Fruit fly (Drosophila melanogaster) whole organism, embryonic: ENCODE data around the gene Spn28Db.

ENCODE experiments used
- Aef1 ChIP-seq: fragments of 200-800 bp; sonication (Bioruptor generic); IDR thresholded peaks from 3 replicates; pipeline ENCODE4 v1.3.6; 2022; ENCODE audit warnings: missing biosample characterization, missing genetic modification characterization
- Atf3 ChIP-seq: fragments of 200-800 bp; sonication (Bioruptor generic); optimal IDR thresholded peaks from 3 replicates; lab custom pipeline; 2016; ENCODE audit warnings: missing biosample characterization, missing genetic modification characterization
- Awh ChIP-seq: fragments of 200-800 bp; sonication (Bioruptor generic); IDR thresholded peaks from 2 replicates; pipeline ENCODE4, ENCODE4 v1.3.6; 2022; ENCODE audit warnings: missing biosample characterization, missing genetic modification characterization
- Blimp-1 ChIP-seq: fragments of 200-800 bp; sonication (Bioruptor generic); optimal IDR thresholded peaks from 3 replicates; lab custom pipeline; 2018; ENCODE audit warnings: missing biosample characterization, missing genetic modification characterization, mild to moderate bottlenecking, moderate library complexity, missing genetic modification reagents
- CG10147 ChIP-seq: fragments of 200-800 bp; sonication (Bioruptor generic); optimal IDR thresholded peaks from 2 replicates; lab custom pipeline; 2019; ENCODE audit warnings: missing biosample characterization, mild to moderate bottlenecking, missing genetic modification characterization, moderate library complexity
- CG10462 ChIP-seq: fragments of 200-800 bp; sonication (Bioruptor generic); optimal IDR thresholded peaks from 2 replicates; lab custom pipeline; 2016; ENCODE audit warnings: missing biosample characterization, missing genetic modification characterization
- CG11085 ChIP-seq: fragments of 200-800 bp; sonication (Bioruptor generic); IDR thresholded peaks from 2 replicates; pipeline ENCODE4 v1.3.6; 2022; ENCODE audit warnings: missing biosample characterization, missing genetic modification characterization
- CG11696 ChIP-seq: fragments of 200-800 bp; sonication (Bioruptor generic); IDR thresholded peaks from 2 replicates; pipeline ENCODE4 v1.3.6; 2022; ENCODE audit warnings: missing biosample characterization, missing genetic modification characterization
- CG12071 ChIP-seq: fragments of 200-800 bp; sonication (Bioruptor generic); optimal IDR thresholded peaks from 3 replicates; lab custom pipeline; 2018; ENCODE audit warnings: missing biosample characterization, mild to moderate bottlenecking, missing genetic modification characterization
- CG12659 ChIP-seq: fragments of 200-800 bp; sonication (Bioruptor generic); optimal IDR thresholded peaks from 3 replicates; lab custom pipeline; 2017; ENCODE audit warnings: mild to moderate bottlenecking, missing biosample characterization, missing genetic modification reagents, missing genetic modification characterization
- CG13123 ChIP-seq: fragments of 200-800 bp; sonication (Bioruptor generic); optimal IDR thresholded peaks from 2 replicates; lab custom pipeline; 2016; ENCODE audit warnings: missing biosample characterization, missing genetic modification characterization
- CG14710 ChIP-seq: fragments of 200-800 bp; sonication (Bioruptor generic); optimal IDR thresholded peaks from 3 replicates; lab custom pipeline; 2019; ENCODE audit warnings: missing biosample characterization, mild to moderate bottlenecking, missing genetic modification characterization, moderate library complexity
- CG15269 ChIP-seq: fragments of 200-800 bp; sonication (Bioruptor generic); optimal IDR thresholded peaks from 2 replicates; lab custom pipeline; 2018; ENCODE audit warnings: missing biosample characterization, mild to moderate bottlenecking, missing genetic modification characterization, moderate library complexity
- CG1792 ChIP-seq: fragments of 200-800 bp; sonication (Bioruptor generic); optimal IDR thresholded peaks from 2 replicates; lab custom pipeline; 2016; ENCODE audit warnings: missing biosample characterization, missing genetic modification characterization
- CG2889 ChIP-seq: fragments of 200-800 bp; sonication (Bioruptor generic); IDR thresholded peaks from 3 replicates; pipeline ENCODE4 v1.3.6; 2022; ENCODE audit warnings: missing biosample characterization, missing genetic modification characterization
- CG31365 ChIP-seq: fragments of 200-800 bp; sonication (Bioruptor generic); optimal IDR thresholded peaks from 2 replicates; lab custom pipeline; 2018; ENCODE audit warnings: missing biosample characterization, mild to moderate bottlenecking, missing genetic modification characterization
- CG31388 ChIP-seq: fragments of 200-800 bp; sonication (Bioruptor generic); optimal IDR thresholded peaks from 2 replicates; lab custom pipeline; 2016; ENCODE audit warnings: missing biosample characterization, missing genetic modification characterization
- CG3281 ChIP-seq: fragments of 200-800 bp; sonication (Bioruptor generic); optimal IDR thresholded peaks from 3 replicates; lab custom pipeline; 2017; ENCODE audit warnings: missing biosample characterization, mild to moderate bottlenecking, missing genetic modification characterization
- CG4424 ChIP-seq: fragments of 200-800 bp; sonication (Bioruptor generic); optimal IDR thresholded peaks from 3 replicates; lab custom pipeline; 2016; ENCODE audit warnings: missing biosample characterization, missing genetic modification characterization
- CG4730 ChIP-seq: fragments of 200-800 bp; sonication (Bioruptor generic); IDR thresholded peaks from 2 replicates; pipeline ENCODE4 v1.3.6; 2022; ENCODE audit warnings: missing biosample characterization, missing genetic modification characterization
- CG6254 ChIP-seq: fragments of 200-800 bp; sonication (Bioruptor generic); optimal IDR thresholded peaks from 3 replicates; lab custom pipeline; 2017; ENCODE audit warnings: mild to moderate bottlenecking, missing biosample characterization, missing genetic modification reagents, missing genetic modification characterization
- CG7271 ChIP-seq: fragments of 200-800 bp; sonication (Bioruptor generic); optimal IDR thresholded peaks from 2 replicates; lab custom pipeline; 2018; ENCODE audit warnings: missing biosample characterization, mild to moderate bottlenecking, missing genetic modification characterization, moderate library complexity
- CG7372 ChIP-seq: fragments of 200-800 bp; sonication (Bioruptor generic); IDR thresholded peaks from 2 replicates; pipeline ENCODE4 v1.3.6; 2022; ENCODE audit warnings: missing biosample characterization, missing genetic modification characterization
- CG7786 ChIP-seq: fragments of 200-800 bp; sonication (Bioruptor generic); optimal IDR thresholded peaks from 2 replicates; lab custom pipeline; 2016; ENCODE audit warnings: missing biosample characterization, missing genetic modification characterization
- CG7987 ChIP-seq: fragments of 200-800 bp; sonication (Bioruptor generic); optimal IDR thresholded peaks from 2 replicates; lab custom pipeline; 2018; ENCODE audit warnings: missing biosample characterization, mild to moderate bottlenecking, missing genetic modification characterization, moderate library complexity
- Camta ChIP-seq: fragments of 200-800 bp; sonication (Bioruptor generic); optimal IDR thresholded peaks from 2 replicates; lab custom pipeline; 2016; ENCODE audit warnings: missing biosample characterization, missing genetic modification characterization
- CoRest ChIP-seq: fragments of 200-800 bp; sonication (Bioruptor generic); optimal IDR thresholded peaks from 3 replicates; lab custom pipeline; 2018; ENCODE audit warnings: missing biosample characterization, mild to moderate bottlenecking, missing genetic modification characterization, moderate library complexity
- E2f2 ChIP-seq: fragments of 200-800 bp; sonication (Bioruptor generic); IDR thresholded peaks from 2 replicates; pipeline ENCODE4 v1.3.6; 2022; ENCODE audit warnings: missing biosample characterization, missing genetic modification characterization
- ERR ChIP-seq: fragments of 200-800 bp; sonication (Bioruptor generic); optimal IDR thresholded peaks from 2 replicates; lab custom pipeline; 2016; ENCODE audit warnings: missing biosample characterization, missing genetic modification characterization
- Hmx ChIP-seq: fragments of 200-800 bp; sonication (Bioruptor generic); optimal IDR thresholded peaks from 2 replicates; lab custom pipeline; 2016; ENCODE audit warnings: missing biosample characterization, missing genetic modification characterization
- Hr51 ChIP-seq, 2 experiments: fragments of 200-800 bp; sonication (Bioruptor generic); optimal IDR thresholded peaks; 2 replicates in 1 of 2; 3 replicates in 1 of 2; lab custom pipeline; 2016 to 2018; ENCODE audit warnings: missing biosample characterization in 2 of 2, missing genetic modification characterization in 2 of 2, mild to moderate bottlenecking in 1 of 2, moderate library complexity in 1 of 2
- Hsf ChIP-seq: fragments of 200-800 bp; sonication (Bioruptor generic); optimal IDR thresholded peaks from 3 replicates; lab custom pipeline; 2016; ENCODE audit warnings: missing biosample characterization, missing genetic modification characterization
- Lpt ChIP-seq: fragments of >200 bp; optimal IDR thresholded peaks from 2 replicates; lab custom pipeline; 2018; ENCODE audit warnings: missing biosample characterization, missing genetic modification characterization
- MESR4 ChIP-seq: fragments of 200-800 bp; sonication (Bioruptor generic); optimal IDR thresholded peaks from 2 replicates; lab custom pipeline; 2018; ENCODE audit warnings: missing biosample characterization, mild to moderate bottlenecking, missing genetic modification characterization, moderate library complexity
- Oaz ChIP-seq: fragments of 200-800 bp; sonication (Bioruptor generic); IDR thresholded peaks from 2 replicates; pipeline ENCODE4 v1.3.6; 2022; ENCODE audit warnings: missing biosample characterization, missing genetic modification characterization
- Ptx1 ChIP-seq: fragments of 200-800 bp; sonication (Bioruptor generic); IDR thresholded peaks from 2 replicates; pipeline ENCODE4 v1.3.6; 2022; ENCODE audit warnings: missing biosample characterization, missing genetic modification characterization
- Xrp1 ChIP-seq: fragments of 200-800 bp; sonication (Bioruptor generic); IDR thresholded peaks from 2 replicates; pipeline ENCODE4 v1.3.6; 2022; ENCODE audit warnings: missing biosample characterization, missing genetic modification characterization
- bsh ChIP-seq, 2 experiments: fragments of 200-800 bp; sonication (Bioruptor generic); optimal IDR thresholded peaks; 2 replicates each; lab custom pipeline; 2017 to 2018; ENCODE audit warnings: mild to moderate bottlenecking in 2 of 2, missing biosample characterization in 2 of 2, missing genetic modification characterization in 2 of 2, moderate library complexity in 1 of 2
- cato ChIP-seq: fragments of 200-800 bp; sonication (Bioruptor generic); optimal IDR thresholded peaks from 2 replicates; lab custom pipeline; 2016; ENCODE audit warnings: missing biosample characterization, missing genetic modification characterization, borderline replicate concordance
- crc ChIP-seq: fragments of 200-800 bp; sonication (Bioruptor generic); optimal IDR thresholded peaks from 2 replicates; lab custom pipeline; 2016; ENCODE audit warnings: missing biosample characterization, missing genetic modification characterization
- dan ChIP-seq: fragments of 200-800 bp; sonication (Bioruptor generic); IDR thresholded peaks from 2 replicates; pipeline ENCODE4 v1.3.6; 2022; ENCODE audit warnings: missing biosample characterization, missing genetic modification characterization
- fd64A ChIP-seq: fragments of 200-800 bp; sonication (Bioruptor generic); optimal IDR thresholded peaks from 3 replicates; lab custom pipeline; 2018; ENCODE audit warnings: missing biosample characterization, mild to moderate bottlenecking, missing genetic modification characterization
- gro ChIP-seq: fragments of 200-800 bp; sonication (Bioruptor generic); optimal IDR thresholded peaks from 2 replicates; lab custom pipeline; 2016; ENCODE audit warnings: missing biosample characterization, missing genetic modification characterization
- gsb ChIP-seq: fragments of 200-800 bp; sonication (Bioruptor generic); IDR thresholded peaks from 2 replicates; pipeline ENCODE4 v1.3.6; 2022; ENCODE audit warnings: missing biosample characterization, missing genetic modification characterization
- hth ChIP-seq: fragments of >200 bp; optimal IDR thresholded peaks from 2 replicates; lab custom pipeline; 2017; ENCODE audit warnings: inconsistent platforms
- lab ChIP-seq: fragments of 200-800 bp; sonication (Bioruptor generic); optimal IDR thresholded peaks from 3 replicates; lab custom pipeline; 2017; ENCODE audit warnings: missing biosample characterization, missing genetic modification characterization, mild to moderate bottlenecking, moderate library complexity, missing genetic modification reagents
- otp ChIP-seq: fragments of 200-800 bp; sonication (Bioruptor generic); IDR thresholded peaks from 3 replicates; pipeline ENCODE4, ENCODE4 v1.3.6; 2022; ENCODE audit warnings: missing biosample characterization, missing genetic modification characterization
- stc ChIP-seq: fragments of 200-800 bp; sonication (Bioruptor generic); IDR thresholded peaks from 2 replicates; pipeline ENCODE4 v1.3.6; 2022; ENCODE audit warnings: missing biosample characterization, missing genetic modification characterization
- sug ChIP-seq: fragments of 200-800 bp; optimal IDR thresholded peaks from 2 replicates; lab custom pipeline; 2019; ENCODE audit warnings: missing biosample characterization, mild to moderate bottlenecking, missing genetic modification characterization, moderate library complexity
- wek ChIP-seq: fragments of 200-800 bp; sonication (Bioruptor generic); optimal IDR thresholded peaks from 3 replicates; lab custom pipeline; 2018; ENCODE audit warnings: missing biosample characterization, mild to moderate bottlenecking, missing genetic modification characterization, moderate library complexity
- zen2 ChIP-seq: fragments of 200-800 bp; sonication (Bioruptor generic); IDR thresholded peaks from 3 replicates; pipeline ENCODE4 v1.3.6; 2022; ENCODE audit warnings: missing biosample characterization, missing genetic modification characterization; ENCODE audit not compliant: partially characterized antibody

Gene Spn28Db

dm6 chr2L:7925389-7925788 is 34.9 kb upstream of the Spn28Db start (continued):
- TF ChIP-seq CG7987 (GFP tag; lab: Kevin White, UChicago) = peak; percentile 60
- TF ChIP-seq CG6254 (GFP tag; lab: Kevin White, UChicago) = peak; percentile 82
- TF ChIP-seq Hr51 (GFP tag; optimal IDR thresholded peaks at IDR 0.05; lab: Kevin White, UChicago) = peak; percentile 54 to 92
- peak; percentile 80 for TF ChIP-seq CG7786
- TF ChIP-seq Awh (GFP tag; lab: Robert Waterston, UW) = peak; percentile 86
- peak; percentile 75 for TF ChIP-seq CG31365
- peak; percentile 85 for TF ChIP-seq CG4424
- peak; percentile 31 for TF ChIP-seq CG31388
- TF ChIP-seq E2f2 = peak; percentile 68
- TF ChIP-seq bsh (GFP tag; optimal IDR thresholded peaks at IDR 0.05; lab: Kevin White, UChicago) = peak; percentile 91 to 92
- TF ChIP-seq zen2 = no peak
- peak; percentile 90 for TF ChIP-seq Aef1 (GFP tag; lab: Robert Waterston, UW)
- peak; percentile 88 for TF ChIP-seq CG12659 (GFP tag; lab: Kevin White, UChicago)
- TF ChIP-seq gro = peak; percentile 86
- TF ChIP-seq CG10462 (GFP tag; lab: Kevin White, UChicago) = peak; percentile 49
- peak; percentile 92 for TF ChIP-seq Blimp-1 (GFP tag; lab: Kevin White, UChicago)
- TF ChIP-seq gsb (GFP tag; lab: Robert Waterston, UW) = peak; percentile 69
- TF ChIP-seq hth (lab: Kevin White, UChicago) = no peak
- peak; percentile 84 for TF ChIP-seq CG11696 (GFP tag; lab: Robert Waterston, UW)
- TF ChIP-seq Ptx1 = peak; percentile 92
- peak; percentile 74 for TF ChIP-seq CG14710 (tag; lab: Kevin White, UChicago)
- TF ChIP-seq Lpt (GFP tag; lab: Kevin White, UChicago) = no peak
- peak; percentile 81 for TF ChIP-seq CG10147
- TF ChIP-seq CG11085 (GFP tag; lab: Robert Waterston, UW) = peak; percentile 81
- TF ChIP-seq MESR4 (GFP tag; lab: Kevin White, UChicago) = no peak
- TF ChIP-seq Xrp1 = peak; percentile 93
- peak; percentile 82 for TF ChIP-seq CG3281 (GFP tag; lab: Kevin White, UChicago)
- peak; percentile 82 for TF ChIP-seq Oaz
- TF ChIP-seq CG7271 (tag; lab: Kevin White, UChicago) = peak; percentile 63
- TF ChIP-seq Hsf (GFP tag; lab: Kevin White, UChicago) = peak; percentile 85
- peak; percentile 82 for TF ChIP-seq ERR (GFP tag; lab: Kevin White, UChicago)
- peak; percentile 82 for TF ChIP-seq crc (GFP tag; lab: Kevin White, UChicago)
- TF ChIP-seq stc = peak; percentile 93
- peak; percentile 76 for TF ChIP-seq CG2889 (GFP tag; lab: Robert Waterston, UW)
- TF ChIP-seq Atf3 (GFP tag; lab: Kevin White, UChicago) = peak; percentile 79
- TF ChIP-seq sug (tag; lab: Kevin White, UChicago) = peak; percentile 50
- peak; percentile 95 for TF ChIP-seq lab (GFP tag; lab: Kevin White, UChicago)
- peak; percentile 82 for TF ChIP-seq Camta
- TF ChIP-seq CG4730 = peak; percentile 85
- peak; percentile 52 for TF ChIP-seq wek (GFP tag; lab: Kevin White, UChicago)
- peak; percentile 87 for TF ChIP-seq CG12071 (GFP tag; lab: Kevin White, UChicago)
- TF ChIP-seq cato (GFP tag; lab: Kevin White, UChicago) = peak; percentile 0
- peak; percentile 13 for TF ChIP-seq CG13123
- peak; percentile 92 for TF ChIP-seq CG15269 (tag; lab: Kevin White, UChicago)
- TF ChIP-seq fd64A (GFP tag; lab: Kevin White, UChicago) = peak; percentile 84
- peak; percentile 88 for TF ChIP-seq CG1792
- peak; percentile 89 for TF ChIP-seq CG7372 (GFP tag; lab: Robert Waterston, UW)
- TF ChIP-seq Hmx (GFP tag; lab: Kevin White, UChicago) = no peak
- peak; percentile 47; the same call in 1 of the 2 replicates for TF ChIP-seq dan (GFP tag; lab: Robert Waterston, UW)
- TF ChIP-seq otp (GFP tag; lab: Robert Waterston, UW) = peak; percentile 82
- peak; percentile 86 for TF ChIP-seq CoRest (tag; lab: Kevin White, UChicago)
